Fruit fly (Drosophila melanogaster): Measurements from ENCODE around the gene CG5521.
A peak's percentile ranks its signal among the peaks of the same experiment; 100 is the strongest.

CG5521 gene

DNA sequence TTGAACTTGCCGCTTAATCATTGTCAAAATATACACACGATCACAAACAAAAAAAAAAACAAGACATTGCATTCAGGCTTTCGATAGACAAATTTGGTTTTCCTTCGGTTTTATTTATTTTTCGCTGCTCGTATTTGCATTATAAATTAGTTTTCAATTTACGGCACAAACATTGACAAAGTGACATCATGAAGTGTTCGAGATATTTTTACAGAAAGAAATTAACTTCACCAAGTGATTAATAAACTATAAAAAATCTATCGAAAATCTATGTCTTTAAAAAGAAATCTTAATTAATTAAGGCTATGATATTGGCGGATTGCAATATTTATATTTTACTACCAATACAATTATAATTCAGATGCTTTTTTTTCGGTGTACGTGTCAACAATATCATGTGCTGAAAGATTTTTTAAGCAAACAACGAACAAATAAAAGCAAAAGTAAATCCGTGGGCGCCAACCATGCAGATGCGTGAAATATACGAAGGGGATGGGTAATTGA, 42.8 kb upstream of the CG5521 start (continued):
- peak; percentile 22 for TF ChIP-seq CG10631 (GFP tag; optimal IDR thresholded peaks at IDR 0.05)
- TF ChIP-seq CG7368 (GFP tag; optimal IDR thresholded peaks at IDR 0.05) = peak; percentile 14
- TF ChIP-seq achi (GFP tag; optimal IDR thresholded peaks at IDR 0.05) = peak; percentile 11
- no peak for TF ChIP-seq CG11762 (GFP tag; optimal IDR thresholded peaks at IDR 0.05; ENCODE audit: insufficient read depth)
- no peak for TF ChIP-seq acj6 (GFP tag; optimal IDR thresholded peaks at IDR 0.05)
- TF ChIP-seq Hr39 (GFP tag; optimal IDR thresholded peaks at IDR 0.05) = peak; percentile 30
- peak; percentile 8 for TF ChIP-seq CG3919 (GFP tag; optimal IDR thresholded peaks at IDR 0.05)
- peak; percentile 64 for TF ChIP-seq topi (GFP tag; optimal IDR thresholded peaks at IDR 0.05)
- peak; percentile 45 for TF ChIP-seq Smox (GFP tag; optimal IDR thresholded peaks at IDR 0.05)
- TF ChIP-seq CG6792 (GFP tag; optimal IDR thresholded peaks at IDR 0.05) = no peak
- no peak for TF ChIP-seq CG6808 (GFP tag; optimal IDR thresholded peaks at IDR 0.05)
- no peak for TF ChIP-seq CG6276 (GFP tag; optimal IDR thresholded peaks at IDR 0.05)

DNA sequence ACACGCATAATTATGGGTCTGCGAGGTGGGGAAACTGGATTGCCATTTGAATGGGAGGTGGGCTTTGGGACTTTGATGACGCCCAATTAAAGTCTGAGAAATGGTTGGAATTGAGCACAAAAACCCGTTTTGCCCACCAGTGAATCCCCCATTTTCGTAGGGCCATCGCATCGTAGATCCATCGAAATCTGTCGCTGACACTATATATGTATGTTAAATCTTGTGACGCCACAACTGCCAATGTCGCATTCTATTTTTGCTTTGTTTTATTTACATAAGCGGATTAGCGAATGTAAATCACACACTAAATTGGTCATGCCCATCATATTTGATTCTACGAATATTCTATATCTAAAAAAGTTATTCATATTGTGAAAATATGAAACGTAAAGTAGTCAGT, 40.3 kb upstream of the CG5521 start:
- TF ChIP-seq eg (GFP tag; IDR thresholded peaks at IDR 0.05) = no peak
- TF ChIP-seq Ets96B (tag; optimal IDR thresholded peaks at IDR 0.05) = no peak
- TF ChIP-seq Sox102F (GFP tag; optimal IDR thresholded peaks at IDR 0.05) = no peak
- TF ChIP-seq CG15336 (GFP tag; IDR thresholded peaks at IDR 0.05) = no peak
- no peak for TF ChIP-seq CG6276 (GFP tag; optimal IDR thresholded peaks at IDR 0.05)
- TF ChIP-seq Gug (GFP tag; IDR thresholded peaks at IDR 0.05) = no peak
- TF ChIP-seq CG4318 (GFP tag; optimal IDR thresholded peaks at IDR 0.05) = no peak
- TF ChIP-seq Hr4 (GFP tag; optimal IDR thresholded peaks at IDR 0.05) = no peak
- TF ChIP-seq CG31627 (GFP tag; optimal IDR thresholded peaks at IDR 0.05) = no peak
- TF ChIP-seq fkh (GFP tag; optimal IDR thresholded peaks at IDR 0.05) = no peak
- no peak for TF ChIP-seq spab (GFP tag; optimal IDR thresholded peaks at IDR 0.05)
- no peak for TF ChIP-seq CG8632 (GFP tag; optimal IDR thresholded peaks at IDR 0.05)
- no peak for TF ChIP-seq net (GFP tag; optimal IDR thresholded peaks at IDR 0.05)
- TF ChIP-seq Eip78C (GFP tag) = no peak
- TF ChIP-seq CG16779 (tag; optimal IDR thresholded peaks at IDR 0.05) = no peak
- no peak for TF ChIP-seq Sox14 (GFP tag; optimal IDR thresholded peaks at IDR 0.05)
- no peak for TF ChIP-seq CG32006 (GFP tag; optimal IDR thresholded peaks at IDR 0.05)

DNA sequence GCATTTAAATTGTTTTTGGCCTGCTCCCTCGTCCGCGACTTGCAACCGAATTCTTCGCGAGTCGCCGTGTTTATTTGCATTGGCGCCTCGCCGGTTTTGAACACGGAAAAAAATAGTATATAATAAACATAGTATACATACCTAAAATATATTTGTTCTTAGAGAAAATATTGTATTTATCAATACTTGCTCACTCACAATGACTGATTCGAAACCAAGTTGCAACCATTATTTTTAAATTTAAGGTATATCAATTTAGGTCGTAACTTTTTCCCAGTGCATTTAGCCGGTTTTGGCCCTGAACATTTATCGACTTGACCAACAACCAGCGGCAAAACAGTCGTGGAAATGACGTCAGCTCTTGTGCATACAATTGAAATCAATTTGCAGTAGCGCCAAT, 38.3 kb upstream of the CG5521 start:
- TF ChIP-seq CG3919 (GFP tag; optimal IDR thresholded peaks at IDR 0.05) = peak; percentile 92
- TF ChIP-seq CG1621 (tag; optimal IDR thresholded peaks at IDR 0.05) = peak; percentile 82
- TF ChIP-seq Sox15 (GFP tag; optimal IDR thresholded peaks at IDR 0.05) = peak; percentile 83
- TF ChIP-seq CG6808 (GFP tag; optimal IDR thresholded peaks at IDR 0.05) = peak; percentile 79
- TF ChIP-seq Hr4 (GFP tag; optimal IDR thresholded peaks at IDR 0.05) = peak; percentile 91
- TF ChIP-seq CG6276 (GFP tag; optimal IDR thresholded peaks at IDR 0.05) = peak; percentile 93
- TF ChIP-seq Eip78C (GFP tag) = peak; percentile 95
- TF ChIP-seq Smox (GFP tag; optimal IDR thresholded peaks at IDR 0.05) = peak; percentile 90
- TF ChIP-seq CG34406 (GFP tag; optimal IDR thresholded peaks at IDR 0.05) = peak; percentile 96
- peak; percentile 63 for TF ChIP-seq Ets21C (GFP tag; optimal IDR thresholded peaks at IDR 0.05)
- TF ChIP-seq CG16779 (tag; optimal IDR thresholded peaks at IDR 0.05) = peak; percentile 53
- TF ChIP-seq acj6 (GFP tag; optimal IDR thresholded peaks at IDR 0.05) = peak; percentile 92
- peak; percentile 95 for TF ChIP-seq CG6163 (GFP tag; IDR thresholded peaks at IDR 0.05)
- TF ChIP-seq eg (GFP tag; IDR thresholded peaks at IDR 0.05) = peak; percentile 93
- TF ChIP-seq CG31627 (GFP tag; optimal IDR thresholded peaks at IDR 0.05) = peak; percentile 87
- TF ChIP-seq fd85E (GFP tag; optimal IDR thresholded peaks at IDR 0.05) = peak; percentile 58
- peak; percentile 95 for TF ChIP-seq CG8632 (GFP tag; optimal IDR thresholded peaks at IDR 0.05)
- TF ChIP-seq OdsH (GFP tag; optimal IDR thresholded peaks at IDR 0.05) = peak; percentile 94
- TF ChIP-seq CG32006 (GFP tag; optimal IDR thresholded peaks at IDR 0.05) = peak; percentile 94
- peak; percentile 69 for TF ChIP-seq Ets96B (tag; optimal IDR thresholded peaks at IDR 0.05)
- TF ChIP-seq Hr39 (GFP tag; optimal IDR thresholded peaks at IDR 0.05) = peak; percentile 84
- TF ChIP-seq Gug (GFP tag; IDR thresholded peaks at IDR 0.05) = peak; percentile 84
- TF ChIP-seq net (GFP tag; optimal IDR thresholded peaks at IDR 0.05) = peak; percentile 94
- peak; percentile 80 for TF ChIP-seq Blimp-1 (GFP tag; optimal IDR thresholded peaks at IDR 0.05)
- TF ChIP-seq CG11902 (GFP tag; optimal IDR thresholded peaks at IDR 0.05) = peak; percentile 73
- TF ChIP-seq CG7368 (GFP tag; optimal IDR thresholded peaks at IDR 0.05) = peak; percentile 85
- TF ChIP-seq fd59A (GFP tag; optimal IDR thresholded peaks at IDR 0.05) = peak; percentile 81
- TF ChIP-seq dsx (GFP tag; optimal IDR thresholded peaks at IDR 0.05; ENCODE audit: poor library complexity, severe bottlenecking) = peak; percentile 84
- peak; percentile 86 for TF ChIP-seq svp (GFP tag)
- TF ChIP-seq CG10631 (GFP tag; optimal IDR thresholded peaks at IDR 0.05) = peak; percentile 84
- peak; percentile 52 for TF ChIP-seq CG9139 (GFP tag; optimal IDR thresholded peaks at IDR 0.05)
- peak; percentile 11 for TF ChIP-seq Eip93F (GFP tag; optimal IDR thresholded peaks at IDR 0.05)
- peak; percentile 70 for TF ChIP-seq spab (GFP tag; optimal IDR thresholded peaks at IDR 0.05)
- peak; percentile 77 for TF ChIP-seq CG11294 (GFP tag; IDR thresholded peaks at IDR 0.05)
- peak; percentile 88 for TF ChIP-seq Met (GFP tag; optimal IDR thresholded peaks at IDR 0.05)
- TF ChIP-seq CG6792 (GFP tag; optimal IDR thresholded peaks at IDR 0.05) = peak; percentile 87
- peak; percentile 88 for TF ChIP-seq pdm3 (GFP tag; optimal IDR thresholded peaks at IDR 0.05)
